Fruit fly (Drosophila melanogaster) whole organism, embryonic: ENCODE measurements around the gene CG15027.
A peak's percentile ranks its signal among the peaks of the same experiment; 100 is the strongest.

Source experiments
- Bteb2 ChIP-seq: fragments of 200-800 bp; sonication (Bioruptor generic); optimal IDR thresholded peaks from 2 replicates; lab custom pipeline; 2016; ENCODE audit warnings: missing biosample characterization, missing genetic modification characterization
- C15 ChIP-seq: fragments of 200-800 bp; sonication (Bioruptor generic); IDR thresholded peaks from 3 replicates; pipeline ENCODE4 v1.3.6; 2022; ENCODE audit warnings: missing biosample characterization, missing genetic modification characterization
- CG11504 ChIP-seq: fragments of 200-800 bp; sonication (Bioruptor generic); optimal IDR thresholded peaks from 3 replicates; lab custom pipeline; 2019; ENCODE audit warnings: missing biosample characterization, mild to moderate bottlenecking, missing genetic modification characterization, moderate library complexity
- CG11695 ChIP-seq: fragments of 200-800 bp; sonication (Bioruptor generic); IDR thresholded peaks from 3 replicates; pipeline ENCODE4 v1.3.6; 2022; ENCODE audit warnings: missing biosample characterization, missing genetic modification characterization
- CG12155 ChIP-seq: fragments of 200-800 bp; sonication (Bioruptor generic); optimal IDR thresholded peaks from 3 replicates; lab custom pipeline; 2016; ENCODE audit warnings: missing biosample characterization, missing genetic modification characterization
- CG14014 ChIP-seq: fragments of 200-800 bp; sonication (Bioruptor generic); IDR thresholded peaks from 2 replicates; pipeline ENCODE4 v1.3.6; 2022; ENCODE audit warnings: missing biosample characterization, missing genetic modification characterization
- CG14710 ChIP-seq: fragments of 200-800 bp; sonication (Bioruptor generic); optimal IDR thresholded peaks from 3 replicates; lab custom pipeline; 2019; ENCODE audit warnings: missing biosample characterization, mild to moderate bottlenecking, missing genetic modification characterization, moderate library complexity
- CG15011 ChIP-seq: fragments of 200-800 bp; sonication (Bioruptor generic); optimal IDR thresholded peaks from 3 replicates; lab custom pipeline; 2018; ENCODE audit warnings: missing biosample characterization, mild to moderate bottlenecking, missing genetic modification characterization
- CG16815 ChIP-seq: fragments of 200-800 bp; sonication (Bioruptor generic); optimal IDR thresholded peaks from 3 replicates; lab custom pipeline; 2017; ENCODE audit warnings: missing biosample characterization, mild to moderate bottlenecking, missing genetic modification characterization
- CG17359 ChIP-seq: fragments of 200-800 bp; sonication (Bioruptor generic); optimal IDR thresholded peaks from 3 replicates; lab custom pipeline; 2018; ENCODE audit warnings: missing biosample characterization, mild to moderate bottlenecking, missing genetic modification characterization, moderate library complexity
- CG17385 ChIP-seq: fragments of 200-800 bp; sonication (Bioruptor generic); optimal IDR thresholded peaks from 3 replicates; lab custom pipeline; 2018; ENCODE audit warnings: missing biosample characterization, mild to moderate bottlenecking, missing genetic modification characterization
- CG18619 ChIP-seq: fragments of 200-800 bp; sonication (Bioruptor generic); optimal IDR thresholded peaks from 3 replicates; lab custom pipeline; 2017; ENCODE audit warnings: missing biosample characterization, mild to moderate bottlenecking, missing genetic modification characterization
- CG2889 ChIP-seq: fragments of 200-800 bp; sonication (Bioruptor generic); IDR thresholded peaks from 3 replicates; pipeline ENCODE4 v1.3.6; 2022; ENCODE audit warnings: missing biosample characterization, missing genetic modification characterization
- CG31224 ChIP-seq: fragments of 200-800 bp; sonication (Bioruptor generic); IDR thresholded peaks from 2 replicates; pipeline ENCODE4 v1.3.6; 2022; ENCODE audit warnings: missing biosample characterization, missing genetic modification characterization
- CG34224 ChIP-seq: fragments of 200-800 bp; sonication (Bioruptor generic); IDR thresholded peaks from 3 replicates; pipeline ENCODE4 v1.3.6; 2022; ENCODE audit warnings: missing biosample characterization, missing genetic modification characterization; ENCODE audit not compliant: partially characterized antibody
- CG3847 ChIP-seq: fragments of 200-800 bp; sonication (Bioruptor generic); IDR thresholded peaks from 2 replicates; pipeline ENCODE4 v1.3.6; 2022; ENCODE audit warnings: missing biosample characterization, missing genetic modification characterization
- CG4617 ChIP-seq: fragments of 200-800 bp; sonication (Bioruptor generic); optimal IDR thresholded peaks from 3 replicates; lab custom pipeline; 2016; ENCODE audit warnings: missing biosample characterization, missing genetic modification characterization, borderline replicate concordance
- CG9727 ChIP-seq: fragments of 200-800 bp; sonication (Bioruptor generic); optimal IDR thresholded peaks from 3 replicates; lab custom pipeline; 2017; ENCODE audit warnings: missing biosample characterization, mild to moderate bottlenecking, missing genetic modification characterization
- CG9817 ChIP-seq: fragments of 200-800 bp; sonication (Bioruptor generic); optimal IDR thresholded peaks from 2 replicates; lab custom pipeline; 2018; ENCODE audit warnings: missing biosample characterization, mild to moderate bottlenecking, missing genetic modification characterization, moderate library complexity
- D19B ChIP-seq: fragments of 200-800 bp; sonication (Bioruptor generic); optimal IDR thresholded peaks from 2 replicates; lab custom pipeline; 2017; ENCODE audit warnings: missing biosample characterization, mild to moderate bottlenecking, missing genetic modification characterization
- Drgx ChIP-seq: fragments of 200-800 bp; sonication (Bioruptor generic); IDR thresholded peaks from 2 replicates; pipeline ENCODE4 v1.3.6; 2022; ENCODE audit warnings: missing biosample characterization, missing genetic modification characterization
- Fer1 ChIP-seq: fragments of 200-800 bp; sonication (Bioruptor generic); optimal IDR thresholded peaks from 2 replicates; lab custom pipeline; 2017; ENCODE audit warnings: missing biosample characterization, mild to moderate bottlenecking, missing genetic modification characterization
- HHEX ChIP-seq: fragments of 200-800 bp; sonication (Bioruptor generic); optimal IDR thresholded peaks from 3 replicates; lab custom pipeline; 2017; ENCODE audit warnings: missing biosample characterization, mild to moderate bottlenecking, missing genetic modification characterization, missing genetic modification reagents
- HmgZ ChIP-seq: fragments of 200-800 bp; sonication (Bioruptor generic); optimal IDR thresholded peaks from 2 replicates; lab custom pipeline; 2018; ENCODE audit warnings: missing biosample characterization, mild to moderate bottlenecking, missing genetic modification characterization
- Hmr ChIP-seq: fragments of 200-800 bp; sonication (Bioruptor generic); optimal IDR thresholded peaks from 3 replicates; lab custom pipeline; 2017; ENCODE audit warnings: mild to moderate bottlenecking, missing biosample characterization, missing genetic modification reagents, missing genetic modification characterization
- Meics ChIP-seq: fragments of 200-800 bp; sonication (Bioruptor generic); optimal IDR thresholded peaks from 2 replicates; lab custom pipeline; 2017; ENCODE audit warnings: missing biosample characterization, mild to moderate bottlenecking, missing genetic modification characterization
- NC2α ChIP-seq: fragments of 200-800 bp; sonication (Bioruptor generic); optimal IDR thresholded peaks from 2 replicates; lab custom pipeline; 2016; ENCODE audit warnings: missing biosample characterization, missing genetic modification characterization
- NC2β ChIP-seq: fragments of 200-800 bp; sonication (Bioruptor generic); optimal IDR thresholded peaks from 2 replicates; lab custom pipeline; 2016; ENCODE audit warnings: missing biosample characterization, missing genetic modification characterization
- PHDP ChIP-seq: fragments of 200-800 bp; sonication (Bioruptor generic); optimal IDR thresholded peaks from 3 replicates; lab custom pipeline; 2018; ENCODE audit warnings: missing biosample characterization, mild to moderate bottlenecking, missing genetic modification characterization, moderate library complexity
- Stat92E ChIP-seq, 3 experiments: fragments of >200 bp in 2 of 3; fragments of 200-800 bp in 1 of 3; sonication (Bioruptor generic) in 1 of 3; optimal IDR thresholded peaks; 2 replicates each; lab custom pipeline; 2017 to 2019; ENCODE audit warnings: missing biosample characterization in 3 of 3, missing genetic modification characterization in 3 of 3, mild to moderate bottlenecking in 1 of 3, moderate library complexity in 1 of 3
- Xbp1 ChIP-seq: fragments of 200-800 bp; sonication (Bioruptor generic); optimal IDR thresholded peaks from 3 replicates; lab custom pipeline; 2016; ENCODE audit warnings: missing biosample characterization, mild to moderate bottlenecking, missing genetic modification characterization
- ash1 ChIP-seq: fragments of 200-800 bp; sonication (Bioruptor generic); optimal IDR thresholded peaks from 2 replicates; lab custom pipeline; 2018; ENCODE audit warnings: missing biosample characterization, mild to moderate bottlenecking, missing genetic modification characterization
- bab2 ChIP-seq: fragments of 200-800 bp; sonication (Bioruptor generic); optimal IDR thresholded peaks from 2 replicates; lab custom pipeline; 2016; ENCODE audit warnings: missing biosample characterization, missing genetic modification characterization
- br ChIP-seq: fragments of >200 bp; optimal IDR thresholded peaks from 2 replicates; lab custom pipeline; 2017
- cas ChIP-seq: fragments of 200-800 bp; sonication (Bioruptor generic); IDR thresholded peaks from 2 replicates; pipeline ENCODE4 v1.3.6; 2022; ENCODE audit warnings: missing biosample characterization, missing genetic modification characterization
- caup ChIP-seq: fragments of 200-800 bp; sonication (Bioruptor generic); optimal IDR thresholded peaks from 3 replicates; lab custom pipeline; 2017; ENCODE audit warnings: missing biosample characterization, mild to moderate bottlenecking, missing genetic modification characterization, moderate library complexity; ENCODE audit not compliant: severe bottlenecking
- disco-r ChIP-seq: fragments of 200-800 bp; sonication (Bioruptor generic); optimal IDR thresholded peaks from 2 replicates; lab custom pipeline; 2016; ENCODE audit warnings: missing biosample characterization, missing genetic modification characterization
- dysf ChIP-seq: fragments of 200-800 bp; sonication (Bioruptor generic); IDR thresholded peaks from 3 replicates; pipeline ENCODE4 v1.3.6; 2022; ENCODE audit warnings: missing biosample characterization, missing genetic modification characterization
- eyg ChIP-seq: fragments of 200-800 bp; sonication (Bioruptor generic); optimal IDR thresholded peaks from 3 replicates; lab custom pipeline; 2016; ENCODE audit warnings: missing biosample characterization, missing genetic modification characterization
- gem ChIP-seq: fragments of 200-800 bp; sonication (Bioruptor generic); optimal IDR thresholded peaks from 2 replicates; lab custom pipeline; 2019; ENCODE audit warnings: missing biosample characterization, mild to moderate bottlenecking, missing genetic modification characterization, moderate library complexity
- ind ChIP-seq: fragments of 200-800 bp; sonication (Bioruptor generic); optimal IDR thresholded peaks from 3 replicates; lab custom pipeline; 2016; ENCODE audit warnings: missing biosample characterization, missing genetic modification characterization
- oc ChIP-seq: fragments of 200-800 bp; sonication (Bioruptor generic); optimal IDR thresholded peaks from 2 replicates; lab custom pipeline; 2018; ENCODE audit warnings: missing biosample characterization, mild to moderate bottlenecking, missing genetic modification characterization, moderate library complexity
- pho ChIP-seq: fragments of 200-800 bp; sonication (Bioruptor generic); optimal IDR thresholded peaks from 2 replicates; lab custom pipeline; 2016; ENCODE audit warnings: missing biosample characterization, missing genetic modification characterization
- prd ChIP-seq, 3 experiments: fragments of >200 bp in 2 of 3; fragments of 200-800 bp in 1 of 3; sonication (Bioruptor generic) in 1 of 3; optimal IDR thresholded peaks in 2 of 3; IDR thresholded peaks in 1 of 3; 2 replicates in 2 of 3; 3 replicates in 1 of 3; pipeline versions ENCODE4 v1.3.6 to Lab custom; 2017 to 2022; ENCODE audit warnings: missing biosample characterization in 1 of 3, missing genetic modification characterization in 1 of 3
- ranshi ChIP-seq: fragments of 200-800 bp; sonication (Bioruptor generic); IDR thresholded peaks from 2 replicates; pipeline ENCODE4 v1.3.6; 2022; ENCODE audit warnings: missing biosample characterization, missing genetic modification characterization
- rib ChIP-seq: fragments of 200-800 bp; sonication (Bioruptor generic); IDR thresholded peaks from 2 replicates; pipeline ENCODE4 v1.3.6; 2022; ENCODE audit warnings: missing biosample characterization, missing genetic modification characterization
- sd ChIP-seq: fragments of 200-800 bp; sonication (Bioruptor generic); optimal IDR thresholded peaks from 3 replicates; lab custom pipeline; 2018; ENCODE audit warnings: missing biosample characterization, mild to moderate bottlenecking, missing genetic modification characterization, moderate library complexity
- sisA ChIP-seq: fragments of 200-800 bp; sonication (Bioruptor generic); IDR thresholded peaks from 2 replicates; pipeline ENCODE4 v1.3.6; 2022; ENCODE audit warnings: missing biosample characterization, missing genetic modification characterization
- vvl ChIP-seq: fragments of 200-800 bp; sonication (Bioruptor generic); IDR thresholded peaks from 2 replicates; pipeline ENCODE4 v1.3.6; 2022; ENCODE audit warnings: missing biosample characterization, missing genetic modification characterization
- zfh2 ChIP-seq: fragments of 200-800 bp; sonication (Bioruptor generic); optimal IDR thresholded peaks from 2 replicates; lab custom pipeline; 2016; ENCODE audit warnings: missing biosample characterization, missing genetic modification characterization

Gene CG15027

DNA sequence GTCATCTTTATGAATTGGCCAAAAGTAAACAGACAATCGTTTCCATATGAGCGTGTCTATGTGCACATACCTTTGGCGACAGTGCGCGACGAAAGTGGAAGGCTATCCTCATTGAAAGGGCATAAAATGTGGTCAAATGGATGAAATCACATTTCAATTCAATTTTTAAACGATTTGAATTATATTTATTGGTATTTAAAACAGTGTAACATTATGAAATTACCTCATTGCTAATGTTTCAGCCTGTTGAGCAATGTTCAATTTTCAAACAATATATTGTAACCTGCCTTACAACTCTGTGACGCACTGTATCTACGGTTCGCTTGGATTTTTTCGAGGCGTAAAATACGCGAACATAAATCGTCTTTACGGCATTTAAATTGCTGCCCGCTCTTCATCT is 34.5 kb upstream of the CG15027 start (continued):
- TF ChIP-seq NC2β (GFP tag; lab: Kevin White, UChicago) (no peak), NC2α (no peak), eyg (GFP tag; lab: Kevin White, UChicago) (no peak), CG15011 (GFP tag; lab: Kevin White, UChicago) (peak; percentile 31), Xbp1 (GFP tag; lab: Kevin White, UChicago) (peak; percentile 3), br (lab: Kevin White, UChicago) (no peak), CG14710 (no peak), Stat92E (GFP tag; optimal IDR thresholded peaks at IDR 0.05; lab: Kevin White, UChicago) (no peak), CG9727 (GFP tag; lab: Kevin White, UChicago) (peak; percentile 26), ind (GFP tag; lab: Kevin White, UChicago) (peak; percentile 33), CG11504 (tag; lab: Kevin White, UChicago) (peak; percentile 62), C15 (0 out of 3 replicates have a peak, but pooled peaks have one; percentile 8), rib (GFP tag; lab: Robert Waterston, UW) (no peak), CG31224 (GFP tag; lab: Robert Waterston, UW) (peak; percentile 54), caup (GFP tag; lab: Kevin White, UChicago) (peak; percentile 37), bab2 (GFP tag; lab: Kevin White, UChicago) (no peak), CG9817 (peak; percentile 50), dysf (GFP tag; lab: Robert Waterston, UW) (peak; percentile 73), disco-r (GFP tag; lab: Kevin White, UChicago) (no peak), CG4617 (GFP tag; lab: Kevin White, UChicago) (no peak), CG3847 (GFP tag; lab: Robert Waterston, UW) (peak; percentile 62), oc (tag; lab: Kevin White, UChicago) (no peak), zfh2 (peak; percentile 54), Drgx (GFP tag; lab: Robert Waterston, UW) (peak; percentile 32; the same call in 1 of the 2 replicates), CG12155 (GFP tag; lab: Kevin White, UChicago) (peak; percentile 39), CG17385 (GFP tag; lab: Kevin White, UChicago) (peak; percentile 0), CG34224 (GFP tag; lab: Robert Waterston, UW) (no peak), CG18619 (GFP tag; lab: Kevin White, UChicago) (peak; percentile 38), CG11695 (GFP tag; lab: Robert Waterston, UW) (peak; percentile 67; the same call in 2 of the 3 replicates), Bteb2 (peak; percentile 3), PHDP (tag; lab: Kevin White, UChicago) (peak; percentile 53), CG14014 (GFP tag; lab: Robert Waterston, UW) (peak; percentile 53), Meics (peak; percentile 61), Fer1 (GFP tag; lab: Kevin White, UChicago) (peak; percentile 35), CG17359 (tag; lab: Kevin White, UChicago) (no peak), CG16815 (GFP tag; lab: Kevin White, UChicago) (peak; percentile 28), cas (0 out of 2 replicates have a peak, but pooled peaks have one; percentile 5), Hmr (GFP tag; lab: Kevin White, UChicago) (peak; percentile 30), vvl (GFP tag; lab: Robert Waterston, UW) (0 out of 2 replicates have a peak, but pooled peaks have one; percentile 21), gem (tag; lab: Kevin White, UChicago) (peak; percentile 61), HHEX (GFP tag; lab: Kevin White, UChicago) (peak; percentile 34), sd (tag; lab: Kevin White, UChicago) (peak; percentile 39), HmgZ (tag; lab: Kevin White, UChicago) (peak; percentile 38), D19B (GFP tag; lab: Kevin White, UChicago) (peak; percentile 7), CG2889 (GFP tag; lab: Robert Waterston, UW) (peak; percentile 34; the same call in 1 of the 3 replicates), prd (optimal IDR thresholded peaks at IDR 0.05; lab: Kevin White, UChicago) (no peak), prd (GFP tag; IDR thresholded peaks at IDR 0.05; lab: Robert Waterston, UW) (peak; percentile 47; the same call in 1 of the 3 replicates), ranshi (GFP tag; lab: Robert Waterston, UW) (peak; percentile 28; the same call in 1 of the 2 replicates), pho (GFP tag; lab: Kevin White, UChicago) (peak; percentile 32), ash1 (no peak), sisA (GFP tag; lab: Robert Waterston, UW) (peak; percentile 40)
